Worm (Caenorhabditis elegans): ENCODE data around the gene F44G4.6.

The F44G4.6 gene

DNA sequence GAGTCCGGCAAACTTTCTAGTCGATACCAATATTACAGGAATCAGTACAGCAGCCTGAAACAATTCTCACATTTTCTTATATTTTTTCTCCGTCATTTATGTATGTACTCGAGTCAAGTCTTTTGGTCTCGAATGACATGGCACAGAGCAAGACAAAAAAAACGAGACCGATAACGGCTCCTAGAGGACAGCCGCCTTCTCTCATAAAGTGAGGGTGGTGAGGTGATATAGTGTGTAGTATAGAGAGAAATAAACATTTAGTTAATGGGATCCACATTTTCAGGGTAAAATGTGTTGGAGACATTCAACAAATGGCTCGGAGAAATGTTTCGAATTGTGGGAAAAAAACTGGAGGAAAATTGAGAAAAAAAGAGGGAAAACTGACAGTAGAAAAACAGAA is 39.4 kb downstream of the F44G4.6 start:
- TF ChIP-seq ceh-20 (GFP tag; IDR thresholded peaks at IDR 0.05) (peak; percentile 10; the same call in 1 of the 2 replicates), unc-39 (tag; optimal IDR thresholded peaks at IDR 0.05) (no peak), ceh-28 (tag; optimal IDR thresholded peaks at IDR 0.05) (no peak), ZK337.2 (GFP tag; IDR thresholded peaks at IDR 0.05) (peak; percentile 75), nhr-10 (tag; optimal IDR thresholded peaks at IDR 0.05) (no peak), lsy-2 (tag; optimal IDR thresholded peaks at IDR 0.05) (peak in 1 of 2 experiments; percentile 11), hlh-30 (tag; optimal IDR thresholded peaks at IDR 0.05; ENCODE audit: insufficient read depth) (peak; percentile 5), hlh-11 (tag; optimal IDR thresholded peaks at IDR 0.05) (peak; percentile 13), set-16 (GFP tag; IDR thresholded peaks at IDR 0.05) (no peak), nhr-11 (tag; optimal IDR thresholded peaks at IDR 0.05) (peak; percentile 54), mep-1 (tag; optimal IDR thresholded peaks at IDR 0.05) (peak; percentile 34)

DNA sequence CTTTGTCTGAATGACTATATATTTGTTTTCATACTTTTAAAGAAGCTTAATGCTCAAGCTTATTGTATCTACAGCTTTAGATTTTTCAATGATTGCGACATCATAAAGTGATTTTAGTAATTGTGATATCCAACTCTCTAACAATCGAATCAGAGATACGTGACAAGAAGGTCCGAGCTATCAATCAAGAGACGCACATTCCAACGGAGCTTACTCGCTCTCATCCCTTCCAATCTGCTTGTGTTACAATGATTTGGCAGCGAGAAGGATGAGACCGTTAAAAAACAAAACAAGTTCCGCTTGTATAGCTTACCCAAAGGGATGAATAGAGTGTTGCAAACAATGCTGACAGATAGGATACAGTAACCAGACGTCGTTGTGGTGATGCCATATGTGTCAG is 40.1 kb downstream of the F44G4.6 start:
- peak in 1 of 2 experiments; percentile 78 for TF ChIP-seq unc-62 (GFP tag; optimal IDR thresholded peaks at IDR 0.05 in 1 of 2)
- no peak for TF ChIP-seq unc-62 (tag; optimal IDR thresholded peaks at IDR 0.05)
- TF ChIP-seq ces-1 (GFP tag; optimal IDR thresholded peaks at IDR 0.05), result no peak
- no peak for TF ChIP-seq dpl-1 (GFP tag; optimal IDR thresholded peaks at IDR 0.05)
- peak; percentile 8 for TF ChIP-seq nhr-11 (tag; optimal IDR thresholded peaks at IDR 0.05)
- no peak for TF ChIP-seq egl-43 (GFP tag; IDR thresholded peaks at IDR 0.05)

DNA sequence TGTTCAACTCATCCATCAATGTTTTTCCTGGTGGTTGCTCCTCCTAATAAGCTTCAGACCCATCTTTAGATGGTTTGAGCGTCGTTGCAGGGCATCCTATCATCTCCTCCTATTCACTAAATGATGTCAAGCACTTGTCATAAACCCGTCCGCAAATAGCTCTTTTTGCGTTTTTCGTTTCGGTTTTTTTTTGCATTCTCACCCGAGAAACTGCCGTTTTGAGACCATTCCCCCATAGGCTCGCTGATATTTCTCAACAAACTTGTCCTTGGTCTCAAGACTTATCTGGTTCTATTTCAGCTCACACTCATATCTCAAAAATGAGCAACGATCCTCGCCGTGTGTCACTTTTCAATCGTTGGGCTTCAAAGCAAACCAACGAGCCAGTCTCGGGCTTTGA is 41.2 kb downstream of the F44G4.6 start, which contains the start of gene cal-2:
Gene cal-2 (plus strand): TSS at position 301 of the 400 bp plus-strand sequence.
- TF ChIP-seq saeg-2 (GFP tag; IDR thresholded peaks at IDR 0.05), result no peak
- no peak for TF ChIP-seq arid-1 (GFP tag; conservative IDR thresholded peaks at IDR 0.05)
- TF ChIP-seq hlh-11 (tag; optimal IDR thresholded peaks at IDR 0.05), result no peak
- TF ChIP-seq R02D3.7 (tag; optimal IDR thresholded peaks at IDR 0.05), result no peak
- TF ChIP-seq zip-2 (tag; optimal IDR thresholded peaks at IDR 0.05), result no peak
- TF ChIP-seq daf-16 (GFP tag; optimal IDR thresholded peaks at IDR 0.05), result no peak
- TF ChIP-seq daf-16 (tag; optimal IDR thresholded peaks at IDR 0.05), result no peak
- TF ChIP-seq unc-39 (tag; optimal IDR thresholded peaks at IDR 0.05), result no peak
- TF ChIP-seq ceh-32 (tag; optimal IDR thresholded peaks at IDR 0.05; ENCODE audit: poor library complexity), result no peak
- no peak for TF ChIP-seq zag-1 (tag; optimal IDR thresholded peaks at IDR 0.05)
- no peak for TF ChIP-seq sdz-12 (GFP tag; optimal IDR thresholded peaks at IDR 0.05)
- TF ChIP-seq ZK546.5 (tag; optimal IDR thresholded peaks at IDR 0.05), result no peak
- no peak for TF ChIP-seq aly-2 (tag; optimal IDR thresholded peaks at IDR 0.05)
- no peak for TF ChIP-seq nhr-42 (GFP tag; IDR thresholded peaks at IDR 0.05)
- TF ChIP-seq F44E2.7 (GFP tag; IDR thresholded peaks at IDR 0.05), result no peak
- no peak for TF ChIP-seq vab-7 (GFP tag; IDR thresholded peaks at IDR 0.05)
- no peak for TF ChIP-seq T26A8.4 (GFP tag; IDR thresholded peaks at IDR 0.05)
- no peak for TF ChIP-seq mxl-2 (GFP tag; conservative IDR thresholded peaks at IDR 0.05)
- no peak for TF ChIP-seq zip-11 (GFP tag; IDR thresholded peaks at IDR 0.05)
- no peak for TF ChIP-seq set-16 (GFP tag; IDR thresholded peaks at IDR 0.05)

DNA sequence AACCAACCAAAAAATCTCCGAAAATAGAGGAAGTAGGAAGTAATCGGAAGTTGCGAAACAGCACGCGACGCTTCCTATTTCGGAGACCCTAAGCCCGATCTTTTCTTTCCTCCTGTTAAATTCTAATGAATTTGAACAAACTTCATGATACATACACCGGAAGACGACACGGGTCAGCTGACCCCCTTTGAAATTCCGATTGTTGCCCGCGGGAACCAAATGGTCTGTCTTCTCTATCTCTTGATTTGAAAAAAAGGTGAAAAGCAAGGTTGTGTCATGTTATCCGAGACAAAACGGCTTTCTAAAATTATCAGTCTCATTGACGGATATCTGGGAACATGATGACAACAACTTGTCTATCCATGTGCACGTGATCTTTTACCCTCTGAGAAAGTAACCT is 42.5 kb downstream of the F44G4.6 start:
- TF ChIP-seq spr-3 (GFP tag; optimal IDR thresholded peaks at IDR 0.05), result no peak
- peak; percentile 37 for TF ChIP-seq hlh-30 (tag; optimal IDR thresholded peaks at IDR 0.05; ENCODE audit: insufficient read depth)
- TF ChIP-seq ces-1 (GFP tag; optimal IDR thresholded peaks at IDR 0.05), result no peak
- TF ChIP-seq lin-29 (GFP tag; IDR thresholded peaks at IDR 0.05), result no peak
- no peak for TF ChIP-seq dmd-6 (GFP tag; IDR thresholded peaks at IDR 0.05)
- TF ChIP-seq unc-62 (GFP tag; optimal IDR thresholded peaks at IDR 0.05 in 1 of 2), result peak in 1 of 2 experiments; percentile 93
- no peak for TF ChIP-seq unc-62 (tag; optimal IDR thresholded peaks at IDR 0.05)
- peak in 1 of 2 experiments; percentile 32 for TF ChIP-seq daf-16 (GFP tag; optimal IDR thresholded peaks at IDR 0.05)
- no peak for TF ChIP-seq daf-16 (tag; optimal IDR thresholded peaks at IDR 0.05)
- no peak for TF ChIP-seq vab-7 (GFP tag; IDR thresholded peaks at IDR 0.05)
- no peak for TF ChIP-seq spr-1 (tag; optimal IDR thresholded peaks at IDR 0.05)
- no peak for TF ChIP-seq fos-1 (tag; optimal IDR thresholded peaks at IDR 0.05)
- no peak for TF ChIP-seq ztf-11 (tag; optimal IDR thresholded peaks at IDR 0.05)
- no peak for TF ChIP-seq ceh-44 (GFP tag; IDR thresholded peaks at IDR 0.05)
- TF ChIP-seq nhr-28 (tag; optimal IDR thresholded peaks at IDR 0.05), result peak; percentile 2
- TF ChIP-seq aha-1 (tag), result peak; percentile 79
- TF ChIP-seq lsy-2 (tag; optimal IDR thresholded peaks at IDR 0.05), result peak in 1 of 2 experiments; percentile 13
- no peak for TF ChIP-seq nhr-76 (tag; optimal IDR thresholded peaks at IDR 0.05)
- TF ChIP-seq nhr-77 (tag; optimal IDR thresholded peaks at IDR 0.05), result no peak
- no peak for TF ChIP-seq madf-5 (GFP tag; IDR thresholded peaks at IDR 0.05)
- peak; percentile 46 for TF ChIP-seq nhr-11 (tag; optimal IDR thresholded peaks at IDR 0.05)
- peak; percentile 22 for TF ChIP-seq hlh-11 (tag; optimal IDR thresholded peaks at IDR 0.05)
